Fruit fly (Drosophila melanogaster): ENCODE data around the gene Pcif1.

The Pcif1 gene

DNA sequence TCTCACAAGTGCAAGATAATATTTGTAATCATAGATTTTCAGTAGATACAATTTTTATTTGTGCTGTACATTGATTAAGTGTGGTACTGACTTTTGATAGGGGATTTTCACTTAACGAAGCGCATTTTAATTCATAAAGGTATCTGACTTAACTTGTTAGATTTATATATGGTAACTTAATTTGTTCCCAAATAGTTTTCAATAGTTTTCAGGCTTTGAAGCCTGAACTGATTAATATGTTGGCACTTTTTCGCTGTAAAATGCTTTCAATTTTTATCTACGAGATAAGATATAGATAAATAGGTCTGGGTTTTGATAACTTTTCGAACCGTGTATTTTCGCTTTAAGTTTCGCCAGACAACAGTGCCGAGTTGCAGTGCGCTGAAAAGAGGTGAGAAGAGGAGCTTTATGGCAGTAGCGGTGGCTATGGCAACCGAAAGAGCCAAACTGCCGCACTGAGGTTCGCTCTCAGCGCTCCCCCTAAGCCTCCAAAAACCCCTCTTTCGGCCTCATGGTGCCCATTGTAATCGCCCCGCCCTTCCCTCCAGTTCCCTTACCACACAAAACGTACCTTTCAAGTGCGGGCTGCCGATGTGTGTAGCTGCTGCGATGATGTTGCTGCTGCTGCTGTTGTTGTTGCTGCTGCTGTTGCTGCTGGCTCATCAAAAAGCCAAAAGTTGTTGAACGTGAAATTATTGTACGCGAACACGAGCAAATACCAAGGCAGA is 52.3 kb downstream of the Pcif1 start:
- TF ChIP-seq ovo (GFP tag; optimal IDR thresholded peaks at IDR 0.05) (no peak), Clk (GFP tag; optimal IDR thresholded peaks at IDR 0.05) (no peak), CG12768 (GFP tag; optimal IDR thresholded peaks at IDR 0.05) (no peak), pad (GFP tag; optimal IDR thresholded peaks at IDR 0.05) (no peak), tj (GFP tag; optimal IDR thresholded peaks at IDR 0.05) (peak; percentile 98), CG33017 (tag; optimal IDR thresholded peaks at IDR 0.05) (no peak), cic (GFP tag; optimal IDR thresholded peaks at IDR 0.05) (no peak), CG7101 (tag; optimal IDR thresholded peaks at IDR 0.05) (no peak), kay (GFP tag; ENCODE audit: borderline replicate concordance) (no peak)

DNA sequence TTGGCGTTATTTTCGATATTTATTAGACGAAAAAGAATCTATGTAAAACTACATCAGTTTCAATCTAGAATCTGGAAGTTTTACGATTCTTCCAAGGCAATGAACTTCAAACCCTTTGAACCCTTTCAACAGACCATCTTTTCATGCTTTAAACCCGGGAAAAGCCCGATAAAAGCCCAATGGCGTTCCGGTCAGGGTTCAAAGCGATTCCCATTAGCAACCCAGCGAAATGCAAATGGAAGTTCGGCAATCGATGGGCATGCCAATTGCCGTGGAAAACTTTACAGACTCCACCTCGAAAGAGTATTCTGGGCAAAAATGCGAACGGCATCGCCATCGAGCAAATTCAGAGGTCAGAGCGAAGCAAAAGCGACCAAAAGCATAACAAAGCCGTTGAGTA is 53.5 kb downstream of the Pcif1 start:
- TF ChIP-seq CG12768 (GFP tag; optimal IDR thresholded peaks at IDR 0.05) (no peak), CG5204 (GFP tag; optimal IDR thresholded peaks at IDR 0.05) (no peak), tj (GFP tag; optimal IDR thresholded peaks at IDR 0.05) (peak; percentile 37), cic (GFP tag; optimal IDR thresholded peaks at IDR 0.05) (no peak)

All from whole organism, adult.